Worm (Caenorhabditis elegans): ENCODE results near the gene F57H12.6.

DNA sequence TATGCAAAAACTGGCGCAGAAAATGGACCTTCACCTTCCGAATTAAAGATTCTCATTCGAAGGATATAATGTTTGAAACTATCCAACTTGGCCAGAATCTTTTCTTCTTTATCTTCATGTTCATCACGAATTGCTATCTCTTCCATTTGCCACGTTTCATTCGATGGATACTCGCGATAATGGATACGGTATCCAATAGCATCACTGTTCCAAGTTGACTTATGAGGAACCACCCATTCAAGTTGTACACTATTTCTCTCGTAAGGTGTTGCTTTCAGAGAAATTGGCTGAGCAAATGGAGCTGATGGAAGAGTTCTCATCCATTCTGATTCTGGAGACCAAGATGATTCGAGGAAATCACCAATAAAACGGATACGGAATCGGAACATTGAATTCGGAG, 18.6 kb upstream of the F57H12.6 start:
- TF ChIP-seq flt-1 (GFP tag; IDR thresholded peaks at IDR 0.05): no peak
- TF ChIP-seq ama-1 (optimal IDR thresholded peaks at IDR 0.05): no peak
- TF ChIP-seq sea-1 (GFP tag; conservative IDR thresholded peaks at IDR 0.05): no peak
- TF ChIP-seq ceh-13 (GFP tag; optimal IDR thresholded peaks at IDR 0.05): no peak
- TF ChIP-seq pes-1 (GFP tag; IDR thresholded peaks at IDR 0.05): no peak
- no peak for TF ChIP-seq F13C5.2 (tag; optimal IDR thresholded peaks at IDR 0.05)
- no peak for TF ChIP-seq tra-4 (tag; optimal IDR thresholded peaks at IDR 0.05)
- TF ChIP-seq aly-1 (tag; optimal IDR thresholded peaks at IDR 0.05): no peak
- no peak for TF ChIP-seq ceh-36 (tag; optimal IDR thresholded peaks at IDR 0.05)

All from whole organism, early embryonic.